Worm (Caenorhabditis elegans) whole organism, mixed stage, embryonic: ENCODE data around the gene gpa-5.

Source experiments
- ceh-83 ChIP-seq: fragments of 200-800 bp; sonication (Bioruptor generic); optimal IDR thresholded peaks from 2 replicates; lab custom pipeline; 2018; ENCODE audit warnings: mild to moderate bottlenecking, missing genetic modification characterization, missing compliant biosample characterization
- ces-1 ChIP-seq: fragments of 150-350 bp; optimal IDR thresholded peaks from 2 replicates; lab custom pipeline; 2014; ENCODE audit warnings: missing biosample characterization, missing genetic modification reagents, missing genetic modification characterization
- mep-1 ChIP-seq: fragments of 150-350 bp; optimal IDR thresholded peaks from 2 replicates; lab custom pipeline; 2017; ENCODE audit warnings: missing biosample characterization, missing genetic modification reagents, missing genetic modification characterization, inconsistent platforms
- nhr-12 ChIP-seq: fragments of 150-350 bp; optimal IDR thresholded peaks from 2 replicates; lab custom pipeline; 2014; ENCODE audit warnings: missing biosample characterization, missing genetic modification characterization
- nhr-28 ChIP-seq: fragments of 150-350 bp; optimal IDR thresholded peaks from 2 replicates; lab custom pipeline; 2014; ENCODE audit warnings: missing biosample characterization, missing genetic modification characterization
- snpc-4 ChIP-seq: fragments of 150-350 bp; optimal IDR thresholded peaks from 2 replicates; lab custom pipeline; 2014; ENCODE audit warnings: missing biosample characterization, missing genetic modification characterization
- sptf-1 ChIP-seq: sonication (generic microtip); optimal IDR thresholded peaks from 2 replicates; lab custom pipeline; 2017; ENCODE audit warnings: mild to moderate bottlenecking, missing genetic modification characterization, moderate library complexity, missing compliant biosample characterization
- unc-39 ChIP-seq: fragments of 150-350 bp; optimal IDR thresholded peaks from 2 replicates; lab custom pipeline; 2014; ENCODE audit warnings: missing biosample characterization, missing genetic modification characterization

DNA sequence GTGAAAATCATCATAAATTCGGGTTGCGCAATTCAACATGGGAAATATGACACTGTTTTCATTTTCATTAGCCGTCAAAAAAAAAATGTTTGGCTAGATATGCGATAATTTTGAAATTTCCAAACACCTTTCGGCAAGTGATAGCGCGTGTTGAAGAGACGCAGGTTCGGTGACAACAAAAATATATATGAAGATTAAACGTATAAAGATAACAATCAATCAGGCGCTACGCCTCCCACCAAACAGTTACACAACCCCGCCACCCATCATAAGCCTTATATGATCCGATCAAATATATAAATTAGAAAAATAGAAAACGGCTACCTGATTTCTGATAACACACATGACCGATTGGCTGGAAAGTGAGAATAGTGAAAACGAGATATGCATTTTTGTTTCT is 31.2 kb upstream of the gpa-5 start:
- no peak for TF ChIP-seq mep-1
- no peak for TF ChIP-seq nhr-28 (tag; lab: Kevin White, UChicago)
- TF ChIP-seq unc-39 = no peak
- TF ChIP-seq sptf-1 = no peak
- TF ChIP-seq snpc-4 = no peak
- TF ChIP-seq ces-1 (GFP tag; lab: Kevin White, UChicago) = no peak
- no peak for TF ChIP-seq ceh-83 (GFP tag; lab: Kevin White, UChicago)
- no peak for TF ChIP-seq nhr-12 (tag; lab: Kevin White, UChicago)
